Fruit fly (Drosophila melanogaster): ENCODE data around the gene CG11664.

The CG11664 gene

DNA sequence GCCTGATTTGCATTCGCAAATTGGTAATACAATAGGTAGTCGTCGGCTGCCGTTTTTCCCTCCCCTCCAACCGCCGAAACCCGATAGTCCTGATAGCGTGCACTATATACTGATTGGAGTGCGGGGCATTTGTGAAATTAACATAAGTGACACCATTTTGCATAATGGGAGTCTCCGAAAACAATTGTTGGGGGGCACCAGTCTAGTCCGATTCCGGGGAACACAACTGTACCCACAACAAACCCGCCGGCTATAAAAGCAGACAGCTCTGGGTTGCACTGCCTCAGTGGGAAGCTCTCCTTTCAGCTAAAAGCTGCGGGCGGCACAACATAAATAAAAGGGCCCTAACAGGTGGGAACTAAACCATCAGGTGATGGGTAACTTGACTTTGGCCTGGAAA lies 13.2 kb upstream of the CG11664 start, which contains the start of gene CG14634:
CG14634 (plus strand) TSS at position 301 of the 400 bp plus-strand sequence.
- TF ChIP-seq tj (GFP tag; optimal IDR thresholded peaks at IDR 0.05), result no peak
- TF ChIP-seq CG14711 (tag; optimal IDR thresholded peaks at IDR 0.05), result no peak
- no peak for TF ChIP-seq CG5204 (GFP tag; optimal IDR thresholded peaks at IDR 0.05)
- TF ChIP-seq cnc (optimal IDR thresholded peaks at IDR 0.05), result no peak
- no peak for TF ChIP-seq Mnt (GFP tag; optimal IDR thresholded peaks at IDR 0.05)
- TF ChIP-seq CG11617 (GFP tag; optimal IDR thresholded peaks at IDR 0.05), result no peak
- no peak for TF ChIP-seq CG12768 (GFP tag; optimal IDR thresholded peaks at IDR 0.05)
- no peak for TF ChIP-seq pad (GFP tag; optimal IDR thresholded peaks at IDR 0.05)
- no peak for TF ChIP-seq CG7101 (tag; optimal IDR thresholded peaks at IDR 0.05)
- no peak for TF ChIP-seq CG7045 (GFP tag; optimal IDR thresholded peaks at IDR 0.05)
- no peak for TF ChIP-seq kay (GFP tag; ENCODE audit: borderline replicate concordance)
- no peak for TF ChIP-seq CG1620 (GFP tag; optimal IDR thresholded peaks at IDR 0.05)
- TF ChIP-seq cic (GFP tag; optimal IDR thresholded peaks at IDR 0.05), result no peak
- TF ChIP-seq CG33017 (tag; optimal IDR thresholded peaks at IDR 0.05), result no peak
- TF ChIP-seq toe (GFP tag; optimal IDR thresholded peaks at IDR 0.05), result no peak
- no peak for TF ChIP-seq bab1 (GFP tag; optimal IDR thresholded peaks at IDR 0.05)
- TF ChIP-seq ovo (GFP tag; optimal IDR thresholded peaks at IDR 0.05), result no peak
- TF ChIP-seq Crg-1 (GFP tag; optimal IDR thresholded peaks at IDR 0.05), result no peak

DNA sequence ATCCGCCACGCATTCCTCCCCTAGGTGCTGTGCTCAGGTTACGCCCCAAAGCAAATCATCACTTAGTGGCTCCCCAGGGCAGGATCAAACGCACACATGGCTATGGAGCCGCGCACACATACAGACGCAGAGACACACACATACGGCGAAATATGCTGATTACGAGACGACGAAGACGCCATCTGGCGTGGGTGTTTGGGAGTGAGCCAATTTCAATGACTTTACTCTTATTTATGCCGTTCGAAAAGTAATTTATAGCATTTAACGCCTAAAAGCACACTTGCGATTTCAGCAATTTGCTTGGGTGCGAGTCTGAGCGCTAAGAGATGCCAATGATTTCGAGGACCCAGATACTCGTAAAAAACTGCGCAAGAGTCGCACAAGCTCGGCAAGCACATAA lies 7.1 kb upstream of the CG11664 start:
- TF ChIP-seq cic (GFP tag; optimal IDR thresholded peaks at IDR 0.05), result no peak
- no peak for TF ChIP-seq CG1620 (GFP tag; optimal IDR thresholded peaks at IDR 0.05)
- TF ChIP-seq pad (GFP tag; optimal IDR thresholded peaks at IDR 0.05), result no peak
- no peak for TF ChIP-seq Mnt (GFP tag; optimal IDR thresholded peaks at IDR 0.05)
- TF ChIP-seq cnc (optimal IDR thresholded peaks at IDR 0.05), result no peak
- no peak for TF ChIP-seq CG33017 (tag; optimal IDR thresholded peaks at IDR 0.05)
- no peak for TF ChIP-seq CG12768 (GFP tag; optimal IDR thresholded peaks at IDR 0.05)
- TF ChIP-seq CG5204 (GFP tag; optimal IDR thresholded peaks at IDR 0.05), result no peak
- no peak for TF ChIP-seq Crg-1 (GFP tag; optimal IDR thresholded peaks at IDR 0.05)
- no peak for TF ChIP-seq kay (GFP tag; ENCODE audit: borderline replicate concordance)
- no peak for TF ChIP-seq bab1 (GFP tag; optimal IDR thresholded peaks at IDR 0.05)
- TF ChIP-seq CG7101 (tag; optimal IDR thresholded peaks at IDR 0.05), result no peak
- TF ChIP-seq Hr96 (GFP tag; optimal IDR thresholded peaks at IDR 0.05), result no peak
- no peak for TF ChIP-seq CG14711 (tag; optimal IDR thresholded peaks at IDR 0.05)
- no peak for TF ChIP-seq CG7045 (GFP tag; optimal IDR thresholded peaks at IDR 0.05)
- TF ChIP-seq ovo (GFP tag; optimal IDR thresholded peaks at IDR 0.05), result no peak
- TF ChIP-seq Clk (GFP tag; optimal IDR thresholded peaks at IDR 0.05), result no peak
- no peak for TF ChIP-seq CG11617 (GFP tag; optimal IDR thresholded peaks at IDR 0.05)
- TF ChIP-seq toe (GFP tag; optimal IDR thresholded peaks at IDR 0.05), result no peak

dm6 chrX:873739-874138 lies 1.8 kb upstream of the CG11664 start:
- TF ChIP-seq kay (GFP tag; ENCODE audit: borderline replicate concordance), result no peak
- TF ChIP-seq tj (GFP tag; optimal IDR thresholded peaks at IDR 0.05), result no peak
- TF ChIP-seq cnc (optimal IDR thresholded peaks at IDR 0.05), result no peak
- TF ChIP-seq Mnt (GFP tag; optimal IDR thresholded peaks at IDR 0.05), result no peak
- no peak for TF ChIP-seq Clk (GFP tag; optimal IDR thresholded peaks at IDR 0.05)
- TF ChIP-seq CG14711 (tag; optimal IDR thresholded peaks at IDR 0.05), result no peak

dm6 chrX:894182-894581 lies 18.6 kb downstream of the CG11664 start, which contains the start of gene CG11663:
CG11663 (plus strand) TSS chrX:894482.
- TF ChIP-seq Mnt (GFP tag; optimal IDR thresholded peaks at IDR 0.05) (no peak), kay (GFP tag; ENCODE audit: borderline replicate concordance) (no peak), CG14711 (tag; optimal IDR thresholded peaks at IDR 0.05) (no peak), CG1620 (GFP tag; optimal IDR thresholded peaks at IDR 0.05) (no peak), toe (GFP tag; optimal IDR thresholded peaks at IDR 0.05) (no peak), CG5204 (GFP tag; optimal IDR thresholded peaks at IDR 0.05) (no peak), bab1 (GFP tag; optimal IDR thresholded peaks at IDR 0.05) (no peak), CG12768 (GFP tag; optimal IDR thresholded peaks at IDR 0.05) (no peak), CG33017 (tag; optimal IDR thresholded peaks at IDR 0.05) (no peak)

DNA sequence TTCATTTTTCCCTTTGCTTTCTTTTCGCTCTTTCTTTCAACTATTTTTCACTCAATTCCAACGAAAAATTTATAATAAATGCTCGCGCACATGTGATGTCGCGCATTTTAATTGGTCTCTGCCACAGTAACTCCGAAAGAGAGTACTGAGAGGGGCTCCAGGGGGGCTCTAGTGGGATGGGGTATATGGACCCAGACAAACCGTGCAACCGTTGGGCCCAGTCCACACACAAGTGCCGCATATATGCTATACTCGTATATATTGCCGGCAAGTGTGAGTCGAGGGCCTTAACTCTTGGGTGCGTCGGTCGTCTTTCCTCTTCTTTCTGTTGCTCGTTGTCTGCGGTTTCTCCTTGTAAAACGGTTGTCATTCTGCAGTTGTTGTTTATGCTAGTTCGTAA lies 22.8 kb downstream of the CG11664 start:
- TF ChIP-seq Mnt (GFP tag; optimal IDR thresholded peaks at IDR 0.05), result no peak
- no peak for TF ChIP-seq Clk (GFP tag; optimal IDR thresholded peaks at IDR 0.05)
- no peak for TF ChIP-seq bab1 (GFP tag; optimal IDR thresholded peaks at IDR 0.05)
- no peak for TF ChIP-seq CG5204 (GFP tag; optimal IDR thresholded peaks at IDR 0.05)
- no peak for TF ChIP-seq tj (GFP tag; optimal IDR thresholded peaks at IDR 0.05)
- no peak for TF ChIP-seq CG33017 (tag; optimal IDR thresholded peaks at IDR 0.05)
- no peak for TF ChIP-seq CG12768 (GFP tag; optimal IDR thresholded peaks at IDR 0.05)
- no peak for TF ChIP-seq ovo (GFP tag; optimal IDR thresholded peaks at IDR 0.05)
- TF ChIP-seq CG1620 (GFP tag; optimal IDR thresholded peaks at IDR 0.05), result no peak
- no peak for TF ChIP-seq cnc (optimal IDR thresholded peaks at IDR 0.05)
- TF ChIP-seq CG14711 (tag; optimal IDR thresholded peaks at IDR 0.05), result no peak
- no peak for TF ChIP-seq Hr96 (GFP tag; optimal IDR thresholded peaks at IDR 0.05)
- TF ChIP-seq CG7045 (GFP tag; optimal IDR thresholded peaks at IDR 0.05), result no peak
- no peak for TF ChIP-seq kay (GFP tag; ENCODE audit: borderline replicate concordance)

- TF ChIP-seq tj (GFP tag; optimal IDR thresholded peaks at IDR 0.05) (no peak), Crg-1 (GFP tag; optimal IDR thresholded peaks at IDR 0.05) (no peak), CG7101 (tag; optimal IDR thresholded peaks at IDR 0.05) (no peak), CG33017 (tag; optimal IDR thresholded peaks at IDR 0.05) (no peak), toe (GFP tag; optimal IDR thresholded peaks at IDR 0.05) (no peak), cic (GFP tag; optimal IDR thresholded peaks at IDR 0.05) (no peak), Mnt (GFP tag; optimal IDR thresholded peaks at IDR 0.05) (no peak), CG1620 (GFP tag; optimal IDR thresholded peaks at IDR 0.05) (no peak), CG7045 (GFP tag; optimal IDR thresholded peaks at IDR 0.05) (no peak), CG11617 (GFP tag; optimal IDR thresholded peaks at IDR 0.05) (no peak), pad (GFP tag; optimal IDR thresholded peaks at IDR 0.05) (no peak), Clk (GFP tag; optimal IDR thresholded peaks at IDR 0.05) (no peak), CG5204 (GFP tag; optimal IDR thresholded peaks at IDR 0.05) (no peak)
Measured at dm6 chrX:899407-900050, 24.0 kb downstream of the CG11664 start.
